Fruit fly (Drosophila melanogaster): ENCODE measurements around the gene sNPF.

The sNPF gene

DNA sequence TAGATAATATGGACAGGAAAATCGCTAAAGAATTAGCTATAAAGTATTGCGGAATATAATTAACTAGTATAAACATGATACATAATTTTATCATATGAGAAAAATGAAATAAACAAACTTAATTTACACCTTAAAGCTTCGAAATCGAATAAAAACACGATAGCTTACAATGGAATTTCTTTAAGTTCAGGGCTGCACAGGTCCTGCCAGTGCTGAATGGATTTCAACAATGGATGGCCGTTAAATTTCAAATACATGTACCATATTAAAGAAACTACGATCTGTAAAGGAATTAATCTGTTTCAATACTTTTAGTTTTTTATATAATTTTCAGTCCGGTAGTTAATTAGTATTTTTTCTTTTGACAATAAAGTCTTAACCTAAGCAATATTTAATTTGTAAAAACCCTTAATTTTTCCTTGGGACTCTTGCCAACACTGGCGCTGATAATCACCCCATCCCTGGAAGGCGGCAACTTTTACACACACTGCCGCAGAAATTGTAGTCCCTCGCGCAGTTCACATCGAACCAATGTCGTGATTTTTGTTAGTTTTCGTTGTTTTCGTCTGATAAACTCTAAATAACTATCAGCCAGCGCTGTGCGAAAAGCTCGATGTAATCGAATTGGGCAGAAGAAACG, 33.4 kb downstream of the sNPF start, which contains the start of the genes barr and lok:
Gene barr, minus strand, starts transcription at position 353 of the 640 bp plus-strand sequence.
Gene lok, plus strand, starts transcription at position 405 of the 640 bp plus-strand sequence.
- TF ChIP-seq noc (tag; optimal IDR thresholded peaks at IDR 0.05), result peak; percentile 24

DNA sequence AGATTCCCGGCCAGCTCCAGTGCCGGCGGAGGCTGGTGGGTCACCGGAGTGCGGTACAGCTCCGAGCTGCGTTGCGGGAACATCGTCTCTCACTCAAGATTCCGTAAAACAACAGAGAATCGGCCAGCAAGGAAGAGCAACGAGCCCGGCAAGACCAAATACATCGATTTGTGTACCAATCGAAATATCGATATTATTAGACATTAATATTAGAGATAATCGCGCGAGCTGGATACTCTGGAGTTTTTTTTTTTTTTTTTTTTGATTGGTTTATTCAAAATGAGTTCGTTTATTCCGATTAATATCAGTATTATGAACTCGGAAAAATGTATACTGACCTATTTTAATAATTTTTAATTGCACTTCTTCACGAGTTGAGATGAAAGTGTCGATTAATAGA, 37.8 kb downstream of the sNPF start, which contains the start of gene vls:
Gene vls, minus strand, starts transcription at position 164 of the 400 bp plus-strand sequence.
- TF ChIP-seq noc (tag; optimal IDR thresholded peaks at IDR 0.05), result no peak

DNA sequence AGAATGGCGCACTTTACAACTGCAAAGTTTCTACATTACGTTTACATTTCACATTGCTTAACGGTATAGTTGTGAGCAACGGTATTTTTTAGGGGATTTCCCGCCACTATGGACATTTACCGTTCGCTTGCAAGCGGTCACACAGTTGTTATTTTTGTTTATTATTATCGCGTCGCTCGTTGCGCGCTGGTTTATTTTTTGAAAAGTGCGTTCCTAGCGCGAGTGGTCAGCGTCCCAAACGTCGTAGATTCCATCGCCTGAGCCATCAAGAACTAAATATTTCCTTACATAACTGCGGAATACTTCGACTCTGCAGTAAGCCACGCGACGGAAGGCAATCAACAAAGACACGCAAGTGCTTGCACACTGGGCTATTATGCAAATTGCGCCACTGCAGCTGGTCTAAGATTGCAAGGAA, 38.5 kb downstream of the sNPF start, which contains the start of gene bwa:
Gene bwa, plus strand, starts transcription at position 159 of the 418 bp plus-strand sequence.
- no peak for TF ChIP-seq noc (tag; optimal IDR thresholded peaks at IDR 0.05)

DNA sequence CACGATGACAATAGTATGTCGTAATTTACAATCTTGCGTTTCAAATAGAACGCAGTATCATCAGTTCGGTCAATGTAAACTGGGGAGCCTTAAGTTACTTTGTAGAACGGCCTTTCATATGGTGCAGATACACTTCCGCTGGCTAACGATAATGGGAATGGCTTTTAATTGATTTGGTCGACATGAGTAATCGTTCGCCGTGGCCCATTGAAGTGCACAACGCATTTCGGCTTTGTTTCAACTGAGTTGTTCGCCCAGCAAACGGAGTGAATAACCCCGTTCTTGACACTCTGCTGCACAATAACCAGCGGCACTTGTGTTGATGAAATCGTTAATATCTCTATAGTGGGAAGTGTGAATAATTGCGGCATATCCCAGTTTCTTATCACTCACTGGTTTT, 40.2 kb downstream of the sNPF start:
- TF ChIP-seq noc (tag; optimal IDR thresholded peaks at IDR 0.05), result no peak

DNA sequence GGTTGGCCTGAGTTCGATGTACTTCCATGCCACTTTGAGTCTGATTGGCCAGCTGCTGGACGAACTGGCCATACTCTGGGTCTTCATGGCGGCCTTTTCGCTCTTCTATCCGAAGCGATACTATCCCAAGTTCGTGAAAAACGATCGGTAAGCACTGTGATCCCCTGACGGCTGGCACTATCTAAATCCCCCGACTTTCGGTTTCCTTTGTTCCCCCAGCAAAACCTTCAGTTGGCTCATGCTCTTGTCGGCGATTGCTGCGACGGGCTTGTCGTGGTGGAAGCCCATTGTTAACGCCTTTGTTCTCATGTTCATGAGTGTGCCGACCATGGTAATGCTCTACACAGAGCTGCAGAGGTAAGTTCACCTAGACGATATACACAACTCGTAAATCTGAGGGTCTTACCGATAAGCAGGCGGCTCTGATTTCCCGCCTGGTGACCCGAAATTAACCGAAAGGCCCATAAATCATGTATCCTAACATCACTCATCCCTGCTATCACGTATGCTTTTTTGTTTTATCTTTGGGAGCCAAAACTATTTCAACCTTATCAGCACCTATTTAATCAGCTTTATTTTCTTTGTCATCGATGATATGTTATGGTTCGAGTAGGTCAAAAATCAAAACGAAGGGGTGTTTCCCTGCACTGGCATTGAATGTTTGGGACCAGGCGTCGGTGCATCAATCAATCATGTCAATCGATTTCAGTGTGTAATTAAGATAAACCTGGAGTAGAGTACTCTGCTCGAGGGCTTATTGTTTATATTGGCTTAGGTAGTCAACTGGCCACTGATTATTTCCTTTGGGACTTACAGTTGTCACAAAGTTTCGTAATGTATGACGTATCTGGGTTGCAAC, 41.7 kb downstream of the sNPF start:
- TF ChIP-seq noc (tag; optimal IDR thresholded peaks at IDR 0.05), result peak; percentile 4

DNA sequence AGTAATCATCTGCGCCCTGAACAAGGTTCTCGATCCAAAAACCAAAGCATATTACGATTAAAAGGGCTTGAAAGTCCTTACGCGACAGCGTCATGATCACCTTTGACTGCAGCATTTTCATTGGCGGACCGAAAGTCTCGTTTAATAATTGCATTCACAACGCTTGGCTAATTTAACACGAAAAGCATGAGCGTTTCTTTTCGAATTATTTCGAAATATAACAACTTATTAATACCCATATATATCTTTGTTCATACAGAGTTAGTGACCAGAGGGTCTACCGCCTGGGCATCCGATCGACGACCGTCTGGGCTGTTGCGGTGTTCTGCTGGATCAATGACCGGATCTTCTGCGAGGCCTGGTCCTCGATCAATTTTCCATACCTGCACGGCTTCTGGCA, 44.4 kb downstream of the sNPF start, which contains the start of gene CG10730:
Gene CG10730, minus strand, starts transcription at position 101 of the 400 bp plus-strand sequence.
- no peak for TF ChIP-seq noc (tag; optimal IDR thresholded peaks at IDR 0.05)

DNA sequence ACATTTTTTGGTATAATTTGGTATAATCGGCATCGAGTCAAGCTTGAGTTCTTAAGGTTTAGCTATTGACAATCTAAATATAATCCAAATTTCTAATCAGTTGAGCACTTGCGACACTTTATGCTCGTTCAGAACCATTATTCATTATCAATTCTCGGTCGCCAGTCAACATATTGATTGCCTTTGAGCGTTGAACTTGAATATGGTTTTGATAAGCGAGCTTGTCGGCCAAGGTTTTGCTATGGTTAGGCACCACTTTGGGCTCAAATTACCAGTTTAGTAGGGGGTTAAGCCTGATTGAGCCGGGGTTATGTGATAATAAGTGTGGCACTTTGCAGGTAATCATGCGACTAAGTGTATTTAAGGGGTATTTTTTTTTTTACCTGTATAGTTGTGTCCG, 46.7 kb downstream of the sNPF start:
- peak; percentile 22 for TF ChIP-seq noc (tag; optimal IDR thresholded peaks at IDR 0.05)

DNA sequence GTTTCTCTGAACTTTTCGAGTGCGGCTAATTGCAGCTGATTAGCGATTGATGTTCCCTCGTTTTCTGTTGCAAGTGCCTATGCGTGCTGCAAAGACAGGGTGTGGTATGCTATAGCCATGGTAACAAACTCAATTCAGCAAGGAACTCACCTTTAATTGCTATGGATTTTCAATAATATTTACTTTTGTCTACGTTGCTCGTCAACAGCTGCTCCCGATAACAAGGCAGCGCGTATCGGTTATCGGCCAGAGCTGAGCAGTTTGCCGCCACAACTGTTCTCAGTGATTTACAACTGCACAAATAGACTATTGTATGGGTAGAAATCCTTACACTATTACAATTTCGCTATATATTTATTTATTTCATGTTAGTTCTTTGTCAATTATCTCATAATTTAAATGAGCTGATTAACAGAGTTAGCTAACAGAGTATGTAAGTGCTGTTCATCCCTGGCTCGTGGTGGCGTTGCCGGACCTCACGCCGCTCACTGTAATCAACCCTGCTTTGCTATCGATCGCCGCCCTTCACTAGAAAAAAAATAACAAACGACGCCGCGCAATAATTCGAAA, 47.6 kb downstream of the sNPF start, which contains the start of the genes pr and neb:
Gene pr, minus strand, starts transcription at position 225 of the 570 bp plus-strand sequence.
Gene neb, plus strand, starts transcription at position 524 of the 570 bp plus-strand sequence.
- peak; percentile 35 for TF ChIP-seq noc (tag; optimal IDR thresholded peaks at IDR 0.05)

DNA sequence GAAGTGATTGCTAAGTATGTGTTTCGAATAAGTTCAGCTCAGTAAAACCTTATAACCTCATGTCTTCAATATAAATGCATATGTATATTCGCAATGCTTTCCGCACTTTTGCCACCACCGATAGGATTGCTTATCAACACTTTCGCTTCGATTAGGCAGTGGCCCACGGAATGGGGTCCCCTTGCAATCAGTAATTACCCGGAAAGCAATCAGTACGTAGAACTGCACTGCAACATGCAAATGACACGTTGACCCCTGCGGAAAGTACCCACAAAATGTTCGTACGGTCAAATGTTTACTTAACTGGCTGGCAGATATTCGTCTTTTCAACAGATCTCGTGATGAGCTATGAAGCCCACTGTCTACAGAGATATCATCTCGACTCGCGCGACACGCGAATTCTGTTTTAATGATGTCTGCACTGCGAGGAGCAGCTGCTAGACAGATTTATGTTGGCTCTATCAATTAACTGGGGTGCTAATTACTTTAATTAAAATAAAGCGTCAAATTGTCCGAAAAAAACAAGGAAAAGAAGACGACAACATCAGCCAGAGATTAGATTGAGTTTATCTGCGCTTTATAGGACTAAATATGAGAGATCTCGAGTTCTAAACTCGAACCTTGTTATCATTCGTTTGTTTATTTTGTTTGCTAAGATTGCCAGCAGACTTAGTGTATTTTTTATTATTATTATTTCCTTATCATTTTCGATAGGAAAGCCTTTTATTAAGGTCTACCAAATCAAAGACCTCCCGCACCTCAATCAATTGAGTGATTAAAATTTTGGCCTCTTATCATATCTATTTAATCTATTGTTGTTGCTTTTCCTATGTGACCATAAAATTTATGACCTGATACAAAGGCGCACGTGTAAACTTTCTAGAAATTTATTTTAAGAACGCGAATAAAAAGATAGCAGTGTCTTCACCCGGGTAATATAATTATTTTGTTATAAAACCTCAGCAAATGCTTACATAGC, 50.0 kb downstream of the sNPF start:
- peak; percentile 84 for TF ChIP-seq noc (tag; optimal IDR thresholded peaks at IDR 0.05)

DNA sequence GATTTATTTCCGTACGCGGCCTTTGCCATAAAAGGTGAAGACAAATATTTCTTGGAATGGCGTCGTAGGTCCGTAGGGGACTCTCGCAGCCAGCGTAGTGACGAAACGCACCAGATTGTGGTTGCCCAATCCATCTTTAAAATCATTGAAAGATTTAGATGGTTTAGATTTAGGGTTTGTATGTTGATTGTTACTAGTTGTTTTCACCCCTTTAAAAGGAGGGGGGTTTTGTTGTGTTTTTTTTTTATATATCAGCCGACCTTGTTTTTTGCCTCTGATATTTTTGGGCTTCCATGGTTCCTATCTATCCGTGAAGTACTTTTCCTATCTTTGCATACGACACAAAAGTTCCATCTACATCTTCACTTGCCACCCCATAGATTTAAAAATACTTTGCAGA, 51.2 kb downstream of the sNPF start:
- TF ChIP-seq noc (tag; optimal IDR thresholded peaks at IDR 0.05), result peak; percentile 41

DNA sequence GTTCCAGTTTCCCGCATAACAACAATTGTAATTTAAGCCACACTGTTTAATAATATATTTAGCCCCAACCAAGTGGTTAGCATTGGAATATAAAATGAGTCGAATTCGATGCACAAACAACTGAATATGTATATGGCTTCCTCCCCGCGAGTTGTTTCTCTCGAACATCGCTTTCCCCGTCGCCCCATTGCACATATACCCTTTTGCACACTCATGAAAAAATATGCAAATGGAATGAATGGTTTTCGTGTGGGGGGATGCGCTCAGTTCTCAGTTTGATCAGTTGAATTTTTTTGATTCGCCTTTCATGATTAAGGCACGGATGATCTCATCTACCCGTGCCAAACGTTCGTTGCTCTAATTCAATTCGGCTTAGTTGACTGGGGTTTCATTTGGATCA, 53.1 kb downstream of the sNPF start:
- no peak for TF ChIP-seq noc (tag; optimal IDR thresholded peaks at IDR 0.05)

DNA sequence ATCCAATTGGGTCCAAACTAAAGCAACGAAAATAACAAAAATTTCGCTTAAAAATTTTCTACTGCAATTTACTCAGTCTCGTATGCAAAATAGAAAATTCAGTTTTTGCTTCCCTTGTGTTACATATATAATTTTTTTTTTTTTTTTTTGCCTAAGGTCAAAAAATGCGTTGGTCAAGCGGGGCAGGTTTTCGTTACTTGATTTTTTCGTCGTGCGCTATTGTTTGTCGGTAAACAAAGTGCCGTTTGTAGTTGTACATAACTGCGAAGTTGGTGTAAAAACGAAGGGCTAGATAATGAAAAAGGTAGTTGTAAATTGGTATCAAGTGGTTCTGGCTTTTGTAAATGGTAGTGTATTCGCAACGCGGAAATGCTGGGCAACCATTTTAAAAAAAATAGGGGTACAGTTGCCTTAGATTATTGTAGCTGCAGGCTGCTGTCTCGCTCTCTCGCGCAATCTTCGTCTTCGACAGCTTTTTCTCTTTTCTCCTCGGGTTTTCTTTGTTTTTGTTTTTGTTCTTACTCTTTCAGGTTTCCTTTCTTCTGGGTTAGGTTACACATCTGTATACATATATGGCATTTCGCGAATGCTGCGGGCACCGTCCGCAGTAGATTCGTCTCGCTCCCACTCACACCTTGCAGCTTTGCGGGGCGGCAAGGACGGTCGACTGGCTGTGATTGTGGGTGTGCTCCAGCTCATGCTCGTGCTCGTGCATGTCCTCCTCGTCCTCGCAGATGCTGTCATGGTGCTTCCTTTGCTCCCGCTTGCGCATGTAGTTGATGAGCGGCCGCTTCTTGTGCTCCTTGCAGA, 54.6 kb downstream of the sNPF start:
- TF ChIP-seq noc (tag; optimal IDR thresholded peaks at IDR 0.05), result no peak

DNA sequence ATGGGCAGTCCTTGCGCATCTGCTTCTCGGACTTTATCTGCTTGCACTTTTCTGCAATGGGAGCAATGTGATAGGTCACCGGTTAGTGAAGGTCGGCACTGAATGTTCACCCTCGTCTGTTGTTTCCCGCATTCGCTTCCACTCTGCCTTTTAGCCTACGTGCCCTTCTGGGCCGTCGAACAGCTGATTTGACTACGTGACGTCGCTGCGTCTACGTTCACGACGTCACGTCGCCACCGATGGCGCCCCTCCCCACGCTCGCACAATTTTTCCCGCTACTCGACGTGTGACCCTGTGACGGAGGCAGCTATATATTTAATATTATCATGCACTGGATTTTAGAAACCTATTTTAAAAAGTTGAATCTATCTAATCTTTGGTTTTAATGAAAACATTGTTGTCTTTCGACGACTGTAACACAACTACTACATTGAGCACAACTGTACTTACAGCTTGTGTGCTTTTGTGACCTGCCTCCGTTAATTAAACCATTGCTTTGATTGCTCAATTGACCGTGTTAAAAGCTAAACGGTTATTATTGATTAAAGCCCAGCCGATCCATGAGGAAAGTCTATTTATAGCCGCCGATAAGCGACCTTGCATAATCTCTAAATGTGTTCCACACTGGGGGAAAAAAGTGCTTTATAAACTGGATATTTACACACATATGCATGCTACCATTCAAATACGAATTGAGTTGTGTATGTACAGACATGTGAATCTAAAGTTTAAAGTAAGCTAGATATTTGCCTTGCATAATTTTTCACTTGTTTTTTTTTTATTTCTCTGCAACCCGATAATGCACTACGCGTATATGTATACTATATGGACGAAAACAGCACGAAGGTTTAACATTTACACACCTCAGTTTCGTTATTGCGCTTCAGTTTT, 55.5 kb downstream of the sNPF start:
- no peak for TF ChIP-seq noc (tag; optimal IDR thresholded peaks at IDR 0.05)

All from whole organism, larva.